Worm (Caenorhabditis elegans) whole organism, young adult: Measurements from ENCODE around the gene srx-121.
"Not testable (repeated sequence)": the region's sequence is repeated elsewhere in the genome, so short reads cannot be mapped to it uniquely, and the experiment has no call there.

Source experiments
- C06A6.2 ChIP-seq: fragments of 200-800 bp; sonication (Bioruptor generic); conservative IDR thresholded peaks from 2 replicates; pipeline ENCODE4 v1.3.6; 2022; ENCODE audit warnings: missing genetic modification characterization, missing compliant biosample characterization
- C17E4.6 ChIP-seq: fragments of 200-800 bp; sonication (Bioruptor generic); IDR thresholded peaks from 2 replicates; pipeline ENCODE4 v1.3.6; 2022; ENCODE audit warnings: missing genetic modification reagents, missing genetic modification characterization, missing compliant biosample characterization
- F22D6.2 ChIP-seq: sonication (generic microtip); optimal IDR thresholded peaks from 2 replicates; lab custom pipeline; 2016; ENCODE audit warnings: mild to moderate bottlenecking, missing genetic modification characterization, missing compliant biosample characterization
- F37B4.10 ChIP-seq: fragments of 200-800 bp; sonication (Bioruptor generic); IDR thresholded peaks from 2 replicates; pipeline ENCODE4 v1.3.6; 2022; ENCODE audit warnings: missing genetic modification characterization, missing compliant biosample characterization
- F49E8.2 ChIP-seq: sonication (generic microtip); optimal IDR thresholded peaks from 3 replicates; lab custom pipeline; 2017; ENCODE audit warnings: missing genetic modification characterization, mild to moderate bottlenecking, missing compliant biosample characterization, antibody characterized with exemption, moderate library complexity; ENCODE audit not compliant: insufficient read depth
- F57C9.4 ChIP-seq: sonication (generic microtip); optimal IDR thresholded peaks from 2 replicates; lab custom pipeline; 2017; ENCODE audit warnings: mild to moderate bottlenecking, missing genetic modification characterization, missing compliant biosample characterization
- T26A5.8 ChIP-seq: sonication (generic microtip); optimal IDR thresholded peaks from 2 replicates; lab custom pipeline; 2016; ENCODE audit warnings: missing genetic modification characterization, missing compliant biosample characterization
- Y53F4B.3 ChIP-seq: fragments of 200-800 bp; sonication (Bioruptor generic); IDR thresholded peaks from 2 replicates; pipeline ENCODE4 v1.3.6; 2022; ENCODE audit warnings: missing genetic modification reagents, missing genetic modification characterization, missing compliant biosample characterization
- Y53G8AR.9 ChIP-seq: fragments of 200-800 bp; sonication (Bioruptor generic); conservative IDR thresholded peaks from 2 replicates; pipeline ENCODE4 v1.3.6; 2022; ENCODE audit warnings: missing genetic modification reagents, missing genetic modification characterization, missing compliant biosample characterization
- Y56A3A.18 ChIP-seq: fragments of 200-800 bp; sonication (Bioruptor generic); IDR thresholded peaks from 2 replicates; pipeline ENCODE4 v1.3.6; 2022; ENCODE audit warnings: missing genetic modification reagents, missing genetic modification characterization, missing compliant biosample characterization
- ZK185.1 ChIP-seq: sonication (generic microtip); optimal IDR thresholded peaks from 2 replicates; lab custom pipeline; 2016; ENCODE audit warnings: mild to moderate bottlenecking, missing genetic modification characterization, missing compliant biosample characterization; ENCODE audit not compliant: poor library complexity, severe bottlenecking
- akir-1 ChIP-seq: fragments of 200-800 bp; sonication (Bioruptor generic); optimal IDR thresholded peaks from 2 replicates; lab custom pipeline; 2018; ENCODE audit warnings: mild to moderate bottlenecking, missing genetic modification characterization, moderate library complexity, missing compliant biosample characterization
- atf-7 ChIP-seq: sonication (generic microtip); optimal IDR thresholded peaks from 2 replicates; lab custom pipeline; 2017; ENCODE audit warnings: mild to moderate bottlenecking, missing genetic modification characterization, missing compliant biosample characterization
- attf-5 ChIP-seq: fragments of 200-800 bp; sonication (Bioruptor generic); optimal IDR thresholded peaks from 2 replicates; lab custom pipeline; 2018; ENCODE audit warnings: mild to moderate bottlenecking, missing genetic modification characterization, missing compliant biosample characterization
- bed-1 ChIP-seq: fragments of 200-800 bp; sonication (Bioruptor generic); IDR thresholded peaks from 2 replicates; pipeline ENCODE4 v1.3.6; 2022; ENCODE audit warnings: missing genetic modification reagents, missing genetic modification characterization, missing compliant biosample characterization
- bed-2 ChIP-seq: fragments of 200-800 bp; sonication (Bioruptor generic); IDR thresholded peaks from 2 replicates; pipeline ENCODE4 v1.3.6; 2022; ENCODE audit warnings: missing genetic modification reagents, missing genetic modification characterization, missing compliant biosample characterization
- die-1 ChIP-seq: sonication (generic microtip); optimal IDR thresholded peaks from 2 replicates; lab custom pipeline; 2016; ENCODE audit warnings: missing genotype, mild to moderate bottlenecking, missing genetic modification characterization, missing compliant biosample characterization
- efl-1 ChIP-seq: fragments of 150-350 bp; optimal IDR thresholded peaks from 2 replicates; lab custom pipeline; 2014; ENCODE audit warnings: missing biosample characterization, missing genetic modification reagents, missing genetic modification characterization
- egl-18 ChIP-seq: fragments of 200-800 bp; sonication (Bioruptor generic); IDR thresholded peaks from 2 replicates; pipeline ENCODE4 v1.3.6; 2022; ENCODE audit warnings: missing genetic modification reagents, missing genetic modification characterization, missing compliant biosample characterization
- egl-44 ChIP-seq: fragments of 200-800 bp; sonication (Bioruptor generic); IDR thresholded peaks from 2 replicates; pipeline ENCODE4 v1.3.6; 2022; ENCODE audit warnings: missing genetic modification reagents, missing genetic modification characterization, missing compliant biosample characterization
- ets-4 ChIP-seq: fragments of 200-800 bp; sonication (Bioruptor generic); optimal IDR thresholded peaks from 2 replicates; lab custom pipeline; 2018; ENCODE audit warnings: mild to moderate bottlenecking, missing genetic modification characterization, missing compliant biosample characterization
- hlh-12 ChIP-seq: sonication (generic microtip); optimal IDR thresholded peaks from 2 replicates; lab custom pipeline; 2016; ENCODE audit warnings: missing genetic modification characterization, missing compliant biosample characterization
- hmg-20 ChIP-seq: fragments of 200-800 bp; sonication (Bioruptor generic); IDR thresholded peaks from 2 replicates; pipeline ENCODE4 v1.3.6; 2022; ENCODE audit warnings: missing genetic modification reagents, missing genetic modification characterization, missing compliant biosample characterization
- hsf-1 ChIP-seq: fragments of 200-800 bp; sonication (Bioruptor generic); IDR thresholded peaks from 2 replicates; pipeline ENCODE4 v1.3.6; 2022; ENCODE audit warnings: missing genetic modification reagents, missing genetic modification characterization, missing compliant biosample characterization
- lag-1 ChIP-seq: fragments of 200-800 bp; sonication (Bioruptor generic); IDR thresholded peaks from 2 replicates; pipeline ENCODE4 v1.3.6; 2022; ENCODE audit warnings: missing genetic modification reagents, missing genetic modification characterization, missing compliant biosample characterization
- lin-26 ChIP-seq: fragments of 200-800 bp; sonication (Bioruptor generic); IDR thresholded peaks from 2 replicates; pipeline ENCODE4 v1.3.6; 2022; ENCODE audit warnings: missing genetic modification reagents, missing genetic modification characterization, missing compliant biosample characterization
- lir-1 ChIP-seq: fragments of 200-800 bp; sonication (Bioruptor generic); conservative IDR thresholded peaks from 2 replicates; pipeline ENCODE4 v1.3.6; 2022; ENCODE audit warnings: missing genetic modification reagents, missing genetic modification characterization, missing compliant biosample characterization
- lsy-27 ChIP-seq: sonication (generic microtip); optimal IDR thresholded peaks from 2 replicates; lab custom pipeline; 2017; ENCODE audit warnings: missing genetic modification characterization, mild to moderate bottlenecking, missing compliant biosample characterization, antibody characterized with exemption, missing genotype, borderline replicate concordance; ENCODE audit not compliant: insufficient read depth
- mel-28 ChIP-seq: sonication (generic microtip); optimal IDR thresholded peaks from 2 replicates; lab custom pipeline; 2016; ENCODE audit warnings: borderline replicate concordance, mild to moderate bottlenecking, missing genetic modification characterization, missing compliant biosample characterization
- mxl-1 ChIP-seq: sonication (generic microtip); optimal IDR thresholded peaks from 2 replicates; lab custom pipeline; 2016; ENCODE audit warnings: missing genetic modification characterization, missing compliant biosample characterization
- nfya-2 ChIP-seq: fragments of 200-800 bp; sonication (Bioruptor generic); IDR thresholded peaks from 2 replicates; pipeline ENCODE4 v1.3.6; 2022; ENCODE audit warnings: missing genetic modification reagents, missing genetic modification characterization, missing compliant biosample characterization
- nfyb-1 ChIP-seq: fragments of 200-800 bp; sonication (Bioruptor generic); IDR thresholded peaks from 2 replicates; pipeline ENCODE4 v1.3.6; 2022; ENCODE audit warnings: missing genetic modification reagents, missing genetic modification characterization, missing compliant biosample characterization
- nhr-80 ChIP-seq: sonication (generic microtip); optimal IDR thresholded peaks from 2 replicates; lab custom pipeline; 2016; ENCODE audit warnings: missing genetic modification characterization, missing compliant biosample characterization
- pha-4 ChIP-seq: fragments of 150-350 bp; sonication (generic microtip); optimal IDR thresholded peaks from 2 replicates; lab custom pipeline; 2014; ENCODE audit warnings: missing biosample characterization, missing genetic modification reagents, missing genetic modification characterization
- rec-8 ChIP-seq, 2 experiments: sonication (generic microtip); optimal IDR thresholded peaks; 2 replicates each; lab custom pipeline; 2016; ENCODE audit warnings: mild to moderate bottlenecking in 2 of 2, missing genetic modification characterization in 2 of 2, missing genetic modification reagents in 2 of 2, missing genotype in 2 of 2, missing biosample characterization in 1 of 2, missing compliant biosample characterization in 1 of 2, moderate library complexity in 1 of 2
- repo-1 ChIP-seq: sonication (generic microtip); optimal IDR thresholded peaks from 2 replicates; lab custom pipeline; 2017; ENCODE audit warnings: mild to moderate bottlenecking, missing genetic modification characterization, missing compliant biosample characterization
- sdz-38 ChIP-seq: sonication (generic microtip); optimal IDR thresholded peaks from 2 replicates; lab custom pipeline; 2016; ENCODE audit warnings: missing genotype, missing genetic modification characterization, missing compliant biosample characterization
- sea-2 ChIP-seq: fragments of 200-800 bp; sonication (Bioruptor generic); IDR thresholded peaks from 2 replicates; pipeline ENCODE4 v1.3.6; 2022; ENCODE audit warnings: missing genetic modification characterization, missing compliant biosample characterization
- snpc-4 ChIP-seq, 5 experiments: fragments of 150-350 bp in 1 of 5; sonication (generic microtip) in 4 of 5; optimal IDR thresholded peaks; 2 replicates each; lab custom pipeline; 2014 to 2018; ENCODE audit warnings: missing genetic modification characterization in 5 of 5, missing biosample characterization in 3 of 5, antibody characterized with exemption in 2 of 5, mild to moderate bottlenecking in 2 of 5, missing compliant biosample characterization in 2 of 5, missing genotype in 2 of 5, moderate library complexity in 2 of 5, missing genetic modification reagents in 1 of 5
- somi-1 ChIP-seq: fragments of 200-800 bp; sonication (Bioruptor generic); optimal IDR thresholded peaks from 2 replicates; lab custom pipeline; 2018; ENCODE audit warnings: mild to moderate bottlenecking, missing genetic modification characterization, missing compliant biosample characterization
- unc-130 ChIP-seq: sonication (generic microtip); optimal IDR thresholded peaks from 2 replicates; lab custom pipeline; 2016; ENCODE audit warnings: missing genetic modification reagents, missing genetic modification characterization, missing compliant biosample characterization
- zfh-2 ChIP-seq: fragments of 200-800 bp; sonication (Bioruptor generic); conservative IDR thresholded peaks from 2 replicates; pipeline ENCODE4 v1.3.6; 2022; ENCODE audit warnings: missing genetic modification reagents, missing genetic modification characterization, missing compliant biosample characterization
- zim-3 ChIP-seq: sonication (generic microtip); optimal IDR thresholded peaks from 2 replicates; lab custom pipeline; 2017; ENCODE audit warnings: mild to moderate bottlenecking, missing genetic modification characterization, moderate library complexity, missing compliant biosample characterization
- ztf-26 ChIP-seq: sonication (generic microtip); optimal IDR thresholded peaks from 2 replicates; lab custom pipeline; 2017; ENCODE audit warnings: missing genetic modification characterization, missing compliant biosample characterization
- ztf-3 ChIP-seq: fragments of 200-800 bp; sonication (Bioruptor generic); optimal IDR thresholded peaks from 2 replicates; lab custom pipeline; 2018; ENCODE audit warnings: mild to moderate bottlenecking, missing genetic modification characterization, missing compliant biosample characterization

Gene srx-121

DNA sequence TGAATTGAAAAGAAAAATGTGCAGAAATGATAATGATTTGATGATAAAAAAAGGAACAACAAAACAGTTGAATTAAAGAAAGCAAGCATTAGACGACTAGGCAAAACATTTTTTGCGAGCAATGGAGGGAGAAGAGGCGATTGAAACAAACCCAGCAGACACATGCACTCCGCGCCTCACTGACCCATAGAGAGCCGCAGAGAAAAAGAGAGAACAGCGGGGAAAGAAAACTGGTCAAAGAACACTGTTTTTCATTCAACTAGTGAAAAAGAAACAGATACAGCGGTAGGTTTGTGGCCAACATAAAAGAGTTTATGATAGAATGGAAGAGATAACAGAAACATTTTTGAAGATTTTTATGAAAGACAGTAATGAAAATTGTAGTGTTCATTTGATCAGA lies 15.7 kb upstream of the srx-121 start (continued):
- TF ChIP-seq efl-1 (no peak), nfyb-1 (GFP tag; lab: Robert Waterston, UW) (no peak), egl-18 (GFP tag; lab: Robert Waterston, UW) (no peak), attf-5 (GFP tag; lab: Kevin White, UChicago) (peak; percentile 37), bed-1 (no peak), C17E4.6 (no peak), ZK185.1 (no peak), hsf-1 (GFP tag; lab: Robert Waterston, UW) (no peak), lin-26 (GFP tag; lab: Robert Waterston, UW) (no peak), F37B4.10 (GFP tag; lab: Robert Waterston, UW) (no peak), Y53G8AR.9 (GFP tag; lab: Robert Waterston, UW) (no peak), zfh-2 (peak; percentile 42; the same call in 1 of the 2 replicates), bed-2 (GFP tag; lab: Robert Waterston, UW) (no peak), hmg-20 (no peak), nhr-80 (peak; percentile 83), lag-1 (GFP tag; lab: Robert Waterston, UW) (no peak), F22D6.2 (tag; lab: Kevin White, UChicago) (no peak), snpc-4 (GFP tag; optimal IDR thresholded peaks at IDR 0.05; lab: Kevin White, UChicago) (no peak), snpc-4 (tag; optimal IDR thresholded peaks at IDR 0.05; lab: Kevin White, UChicago) (peak in 1 of 4 experiments; percentile 19), F49E8.2 (tag; lab: Kevin White, UChicago) (no peak), ets-4 (no peak), sdz-38 (tag; lab: Kevin White, UChicago) (no peak), lsy-27 (no peak), nfya-2 (GFP tag; lab: Robert Waterston, UW) (no peak), ztf-26 (no peak), unc-130 (no peak)
- TF ChIP-seq, all 124 proteins: peak for 7

DNA sequence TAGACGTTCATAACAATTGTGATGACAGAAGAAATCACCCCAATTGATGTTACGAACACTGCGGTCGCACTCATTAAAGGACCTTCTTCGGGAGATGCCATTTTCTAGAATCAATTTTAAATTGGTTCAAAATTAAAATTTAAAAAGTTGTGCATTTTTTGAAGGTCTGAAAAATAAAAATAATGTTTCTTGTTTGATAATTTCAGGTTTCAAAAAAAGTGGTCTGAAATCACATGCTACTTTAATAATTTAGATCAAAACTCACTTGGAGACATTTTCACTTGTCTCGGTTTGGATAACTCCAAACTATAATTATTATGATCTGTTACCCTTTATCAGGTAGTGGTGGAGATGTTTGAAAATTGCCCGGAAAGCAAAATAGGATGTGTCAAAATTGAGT lies 4.4 kb upstream of the srx-121 start, which contains the start of gene srbc-2:
srbc-2 (minus strand) TSS at position 101 of the 400 bp plus-strand sequence.
- TF ChIP-seq sea-2 (GFP tag; lab: Robert Waterston, UW) (no peak), T26A5.8 (tag; lab: Kevin White, UChicago) (no peak), C06A6.2 (GFP tag; lab: Robert Waterston, UW) (no peak), Y53F4B.3 (no peak), rec-8 (tag; optimal IDR thresholded peaks at IDR 0.05; lab: Kevin White, UChicago) (no peak), die-1 (tag; lab: Kevin White, UChicago) (no peak), mel-28 (tag; lab: Kevin White, UChicago) (no peak)

DNA sequence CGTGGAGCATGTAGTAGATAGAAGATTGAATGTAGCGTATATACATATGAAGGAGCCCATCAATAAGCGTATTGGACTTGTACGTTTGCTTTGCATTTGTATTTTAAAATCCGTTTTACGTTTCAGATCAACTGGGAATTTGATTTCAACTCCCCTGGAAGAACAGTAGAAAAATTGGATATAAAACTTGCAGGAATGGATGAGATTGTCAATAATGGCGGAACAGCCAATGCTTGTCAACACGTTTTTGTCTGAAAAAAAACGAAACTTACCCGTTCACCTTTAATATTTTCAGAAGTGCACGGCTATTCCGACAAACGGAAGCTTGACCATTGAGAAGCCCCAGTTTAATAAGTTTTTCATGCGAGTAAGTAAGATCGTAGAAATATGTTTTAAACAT lies 4.8 kb downstream of the srx-121 start, which contains the start of gene C04E12.2:
C04E12.2 (plus strand) TSS at position 301 of the 400 bp plus-strand sequence.
- not testable (repeated sequence) for TF ChIP-seq Y53F4B.3; Y56A3A.18 (GFP tag; lab: Robert Waterston, UW); hsf-1 (GFP tag; lab: Robert Waterston, UW)

DNA sequence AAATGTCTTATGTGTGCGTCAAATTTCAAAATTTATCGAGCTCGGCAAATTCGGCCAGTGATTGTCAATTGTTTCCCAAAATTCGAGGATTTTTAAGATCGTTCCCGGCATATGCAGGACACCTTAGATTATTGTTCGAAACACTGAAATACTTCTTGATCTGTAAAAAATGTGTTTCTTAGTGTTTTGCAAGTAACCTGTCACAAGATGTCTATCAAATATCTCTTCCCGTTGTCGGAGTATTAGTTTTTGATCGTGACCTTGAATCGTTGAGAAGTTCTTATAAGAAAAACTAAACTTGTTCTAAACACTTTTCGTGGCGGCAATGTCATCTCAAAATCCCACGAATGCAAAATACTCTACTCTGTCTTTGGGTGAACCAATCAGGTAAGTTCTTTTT lies 10.1 kb downstream of the srx-121 start, which contains the start of gene C04E12.4:
C04E12.4 (plus strand) TSS at position 301 of the 400 bp plus-strand sequence.
- no peak for TF ChIP-seq egl-44 (GFP tag; lab: Robert Waterston, UW)
- no peak for TF ChIP-seq ztf-3 (GFP tag; lab: Kevin White, UChicago)
- TF ChIP-seq akir-1 (GFP tag; lab: Kevin White, UChicago), result no peak
- no peak for TF ChIP-seq mxl-1
- no peak for TF ChIP-seq unc-130
- no peak for TF ChIP-seq F57C9.4 (tag; lab: Kevin White, UChicago)
- no peak for TF ChIP-seq C17E4.6
- no peak for TF ChIP-seq nfyb-1 (GFP tag; lab: Robert Waterston, UW)
- no peak for TF ChIP-seq attf-5 (GFP tag; lab: Kevin White, UChicago)
- TF ChIP-seq somi-1 (GFP tag; lab: Kevin White, UChicago), result no peak
- TF ChIP-seq repo-1 (tag; lab: Kevin White, UChicago), result no peak
- TF ChIP-seq pha-4 (tag; lab: Kevin White, UChicago), result no peak
- no peak for TF ChIP-seq hlh-12 (tag; lab: Kevin White, UChicago)
- TF ChIP-seq atf-7 (tag; lab: Kevin White, UChicago), result no peak
- TF ChIP-seq lir-1 (GFP tag; lab: Robert Waterston, UW), result no peak
- no peak for TF ChIP-seq efl-1
- no peak for TF ChIP-seq zim-3 (tag; lab: Kevin White, UChicago)
